Fruit fly (Drosophila melanogaster) whole organism, embryonic: ENCODE measurements around the gene CG16965.
A peak's percentile ranks its signal among the peaks of the same experiment; 100 is the strongest.

Source experiments
- Atf3 ChIP-seq: fragments of 200-800 bp; sonication (Bioruptor generic); optimal IDR thresholded peaks from 3 replicates; lab custom pipeline; 2016; ENCODE audit warnings: missing biosample characterization, missing genetic modification characterization
- CG11085 ChIP-seq: fragments of 200-800 bp; sonication (Bioruptor generic); IDR thresholded peaks from 2 replicates; pipeline ENCODE4 v1.3.6; 2022; ENCODE audit warnings: missing biosample characterization, missing genetic modification characterization
- CG13123 ChIP-seq: fragments of 200-800 bp; sonication (Bioruptor generic); optimal IDR thresholded peaks from 2 replicates; lab custom pipeline; 2016; ENCODE audit warnings: missing biosample characterization, missing genetic modification characterization
- CG14965 ChIP-seq: fragments of 200-800 bp; sonication (Bioruptor generic); optimal IDR thresholded peaks from 2 replicates; lab custom pipeline; 2016; ENCODE audit warnings: missing biosample characterization, missing genetic modification characterization, borderline replicate concordance
- CG15479 ChIP-seq: fragments of 200-800 bp; sonication (Bioruptor generic); optimal IDR thresholded peaks from 3 replicates; lab custom pipeline; 2019; ENCODE audit warnings: missing biosample characterization, mild to moderate bottlenecking, missing genetic modification characterization, moderate library complexity
- CG1832 ChIP-seq: fragments of 200-800 bp; sonication (Bioruptor generic); optimal IDR thresholded peaks from 2 replicates; lab custom pipeline; 2017; ENCODE audit warnings: missing biosample characterization, mild to moderate bottlenecking, missing genetic modification characterization, inconsistent platforms
- CG2199 ChIP-seq: fragments of 200-800 bp; sonication (Bioruptor generic); IDR thresholded peaks from 3 replicates; pipeline ENCODE4 v1.3.6; 2022; ENCODE audit warnings: missing biosample characterization, missing genetic modification characterization
- CG34422 ChIP-seq: fragments of 200-800 bp; sonication (Bioruptor generic); IDR thresholded peaks from 3 replicates; pipeline ENCODE4 v1.3.6; 2022; ENCODE audit warnings: missing biosample characterization, missing genetic modification characterization
- CG4360 ChIP-seq: fragments of 200-800 bp; sonication (Bioruptor generic); IDR thresholded peaks from 2 replicates; pipeline ENCODE4 v1.3.6; 2022; ENCODE audit warnings: missing biosample characterization, missing genetic modification characterization
- CG4617 ChIP-seq: fragments of 200-800 bp; sonication (Bioruptor generic); optimal IDR thresholded peaks from 3 replicates; lab custom pipeline; 2016; ENCODE audit warnings: missing biosample characterization, missing genetic modification characterization, borderline replicate concordance
- CG6654 ChIP-seq: fragments of 200-800 bp; sonication (Bioruptor generic); optimal IDR thresholded peaks from 2 replicates; lab custom pipeline; 2017; ENCODE audit warnings: missing biosample characterization, mild to moderate bottlenecking, missing genetic modification characterization
- CG6854 ChIP-seq: fragments of 200-800 bp; sonication (Bioruptor generic); optimal IDR thresholded peaks from 3 replicates; lab custom pipeline; 2017; ENCODE audit warnings: missing biosample characterization, mild to moderate bottlenecking, missing genetic modification characterization
- CG8281 ChIP-seq: fragments of 200-800 bp; sonication (Bioruptor generic); optimal IDR thresholded peaks from 2 replicates; lab custom pipeline; 2018; ENCODE audit warnings: missing biosample characterization, mild to moderate bottlenecking, missing genetic modification characterization, moderate library complexity
- CG8944 ChIP-seq: fragments of 200-800 bp; sonication (Bioruptor generic); optimal IDR thresholded peaks from 3 replicates; lab custom pipeline; 2016; ENCODE audit warnings: missing biosample characterization, missing genetic modification characterization
- Gug ChIP-seq: fragments of 200-800 bp; sonication (Bioruptor generic); IDR thresholded peaks from 4 replicates; pipeline ENCODE4 v1.3.6; 2022; ENCODE audit warnings: missing biosample characterization, missing genetic modification characterization
- H15 ChIP-seq: fragments of 200-800 bp; sonication (Bioruptor generic); IDR thresholded peaks from 3 replicates; pipeline ENCODE4 v1.3.6; 2022; ENCODE audit warnings: missing biosample characterization, missing genetic modification characterization
- HLH54F ChIP-seq: fragments of 200-800 bp; sonication (Bioruptor generic); optimal IDR thresholded peaks from 3 replicates; lab custom pipeline; 2016; ENCODE audit warnings: missing biosample characterization, missing genetic modification characterization
- Lim3 ChIP-seq: fragments of 200-800 bp; sonication (Bioruptor generic); IDR thresholded peaks from 2 replicates; pipeline ENCODE4 v1.3.6; 2022; ENCODE audit warnings: missing biosample characterization, missing genetic modification characterization
- NK7.1 ChIP-seq: fragments of 200-800 bp; sonication (Bioruptor generic); optimal IDR thresholded peaks from 3 replicates; lab custom pipeline; 2016; ENCODE audit warnings: missing biosample characterization, missing genetic modification characterization
- Ptx1 ChIP-seq: fragments of 200-800 bp; sonication (Bioruptor generic); IDR thresholded peaks from 2 replicates; pipeline ENCODE4 v1.3.6; 2022; ENCODE audit warnings: missing biosample characterization, missing genetic modification characterization
- Taf1 ChIP-seq: fragments of 200-800 bp; sonication (Bioruptor generic); IDR thresholded peaks from 2 replicates; pipeline ENCODE4 v1.3.6; 2022; ENCODE audit warnings: missing biosample characterization, missing genetic modification characterization
- bab2 ChIP-seq: fragments of 200-800 bp; sonication (Bioruptor generic); optimal IDR thresholded peaks from 2 replicates; lab custom pipeline; 2016; ENCODE audit warnings: missing biosample characterization, missing genetic modification characterization
- bigmax ChIP-seq: fragments of 200-800 bp; sonication (Bioruptor generic); optimal IDR thresholded peaks from 2 replicates; lab custom pipeline; 2018; ENCODE audit warnings: missing biosample characterization, mild to moderate bottlenecking, missing genetic modification characterization
- btn ChIP-seq: fragments of 200-800 bp; sonication (Bioruptor generic); optimal IDR thresholded peaks from 2 replicates; lab custom pipeline; 2016; ENCODE audit warnings: missing biosample characterization, missing genetic modification characterization
- da ChIP-seq: fragments of 200-800 bp; sonication (Bioruptor generic); optimal IDR thresholded peaks from 2 replicates; lab custom pipeline; 2016; ENCODE audit warnings: missing biosample characterization, missing genetic modification characterization
- dati ChIP-seq: fragments of 200-800 bp; sonication (Bioruptor generic); IDR thresholded peaks from 2 replicates; pipeline ENCODE4 v1.3.6; 2022; ENCODE audit warnings: missing biosample characterization, missing genetic modification characterization
- fd96Cb ChIP-seq: fragments of 200-800 bp; sonication (Bioruptor generic); optimal IDR thresholded peaks from 2 replicates; lab custom pipeline; 2018; ENCODE audit warnings: missing biosample characterization, mild to moderate bottlenecking, missing genetic modification characterization, moderate library complexity
- gcm ChIP-seq: fragments of 200-800 bp; sonication (Bioruptor generic); optimal IDR thresholded peaks from 2 replicates; lab custom pipeline; 2019; ENCODE audit warnings: missing biosample characterization, mild to moderate bottlenecking, missing genetic modification characterization, moderate library complexity
- grau ChIP-seq: fragments of 200-800 bp; optimal IDR thresholded peaks from 3 replicates; lab custom pipeline; 2019; ENCODE audit warnings: missing biosample characterization, mild to moderate bottlenecking, missing genetic modification characterization, moderate library complexity
- gt ChIP-seq: fragments of 200-800 bp; sonication (Bioruptor generic); IDR thresholded peaks from 2 replicates; pipeline ENCODE4 v1.3.6; 2022; ENCODE audit warnings: missing biosample characterization, missing genetic modification characterization
- h ChIP-seq: fragments of >200 bp; optimal IDR thresholded peaks from 2 replicates; lab custom pipeline; 2017
- lola ChIP-seq, 3 experiments: fragments of >200 bp in 2 of 3; fragments of 200-800 bp in 1 of 3; sonication (Bioruptor generic) in 1 of 3; optimal IDR thresholded peaks; 2 replicates each; lab custom pipeline; 2017 to 2019; ENCODE audit warnings: missing biosample characterization in 3 of 3, missing genetic modification characterization in 3 of 3, mild to moderate bottlenecking in 1 of 3, moderate library complexity in 1 of 3
- nau ChIP-seq: fragments of 200-800 bp; sonication (Bioruptor generic); optimal IDR thresholded peaks from 3 replicates; lab custom pipeline; 2017; ENCODE audit warnings: missing biosample characterization, mild to moderate bottlenecking, missing genetic modification characterization, missing genetic modification reagents
- onecut ChIP-seq: fragments of 200-800 bp; sonication (Bioruptor generic); IDR thresholded peaks from 2 replicates; pipeline ENCODE4 v1.3.6; 2022; ENCODE audit warnings: missing biosample characterization, missing genetic modification characterization
- otp ChIP-seq: fragments of 200-800 bp; sonication (Bioruptor generic); IDR thresholded peaks from 3 replicates; pipeline ENCODE4, ENCODE4 v1.3.6; 2022; ENCODE audit warnings: missing biosample characterization, missing genetic modification characterization
- rib ChIP-seq: fragments of 200-800 bp; sonication (Bioruptor generic); IDR thresholded peaks from 2 replicates; pipeline ENCODE4 v1.3.6; 2022; ENCODE audit warnings: missing biosample characterization, missing genetic modification characterization
- sd ChIP-seq: fragments of 200-800 bp; sonication (Bioruptor generic); optimal IDR thresholded peaks from 3 replicates; lab custom pipeline; 2018; ENCODE audit warnings: missing biosample characterization, mild to moderate bottlenecking, missing genetic modification characterization, moderate library complexity
- sens ChIP-seq: fragments of 200-800 bp; sonication (Bioruptor generic); peaks from one replicate; lab custom pipeline; 2016; ENCODE audit warnings: missing biosample characterization, missing genetic modification characterization
- shn ChIP-seq: fragments of 200-800 bp; sonication (Bioruptor generic); optimal IDR thresholded peaks from 3 replicates; lab custom pipeline; 2016; ENCODE audit warnings: missing biosample characterization, missing genetic modification characterization
- tin ChIP-seq: fragments of 200-800 bp; sonication (Bioruptor generic); optimal IDR thresholded peaks from 3 replicates; lab custom pipeline; 2016; ENCODE audit warnings: missing biosample characterization, missing genetic modification characterization
- vnd ChIP-seq: fragments of 200-800 bp; sonication (Bioruptor generic); IDR thresholded peaks from 3 replicates; pipeline ENCODE4 v1.3.6; 2022; ENCODE audit warnings: missing biosample characterization, missing genetic modification characterization; ENCODE audit not compliant: partially characterized antibody
- wdn ChIP-seq: fragments of 200-800 bp; sonication (Bioruptor generic); IDR thresholded peaks from 2 replicates; pipeline ENCODE4 v1.3.6; 2022; ENCODE audit warnings: missing biosample characterization, missing genetic modification characterization
- zen ChIP-seq: fragments of 200-800 bp; sonication (Bioruptor generic); optimal IDR thresholded peaks from 3 replicates; lab custom pipeline; 2018; ENCODE audit warnings: missing biosample characterization, mild to moderate bottlenecking, missing genetic modification characterization, moderate library complexity

CG16965 gene

dm6 chr2L:11973145-11973738, 8.1 kb upstream of the CG16965 start (continued):
- TF ChIP-seq CG4360 (GFP tag; lab: Robert Waterston, UW): peak; percentile 85

- TF ChIP-seq Ptx1 (GFP tag; lab: Robert Waterston, UW) (no peak), wdn (no peak), CG13123 (GFP tag; lab: Kevin White, UChicago) (no peak), CG15479 (no peak), h (no peak), dati (no peak), sd (tag; lab: Kevin White, UChicago) (no peak), HLH54F (no peak), CG4617 (GFP tag; lab: Kevin White, UChicago) (no peak), Taf1 (GFP tag; lab: Robert Waterston, UW) (no peak), CG8944 (GFP tag; lab: Kevin White, UChicago) (no peak), shn (no peak), CG34422 (GFP tag; lab: Robert Waterston, UW) (no peak), tin (no peak), da (GFP tag; lab: Kevin White, UChicago) (no peak), btn (GFP tag; lab: Kevin White, UChicago) (no peak), H15 (GFP tag; lab: Robert Waterston, UW) (no peak), lola (GFP tag; optimal IDR thresholded peaks at IDR 0.05; lab: Kevin White, UChicago) (no peak), NK7.1 (GFP tag; lab: Kevin White, UChicago) (no peak)
These were observed 4.4 kb upstream of the CG16965 start for dm6 chr2L:11976955-11977354.

- TF ChIP-seq CG15479 (peak; percentile 28), gcm (GFP tag; lab: Kevin White, UChicago) (no peak), nau (GFP tag; lab: Kevin White, UChicago) (no peak), CG1832 (GFP tag; lab: Kevin White, UChicago) (peak; percentile 7), gt (GFP tag; lab: Robert Waterston, UW) (no peak), bigmax (GFP tag; lab: Kevin White, UChicago) (no peak), CG6854 (no peak), onecut (GFP tag; lab: Robert Waterston, UW) (no peak), grau (no peak), vnd (GFP tag; lab: Robert Waterston, UW) (no peak), CG14965 (no peak), otp (GFP tag; lab: Robert Waterston, UW) (no peak), rib (no peak), zen (tag; lab: Kevin White, UChicago) (peak; percentile 53), CG6654 (no peak), sens (GFP tag; lab: Kevin White, UChicago) (peak; percentile 75), bab2 (GFP tag; lab: Kevin White, UChicago) (no peak), Atf3 (GFP tag; lab: Kevin White, UChicago) (no peak), CG8281 (tag; lab: Kevin White, UChicago) (no peak), CG11085 (no peak), fd96Cb (no peak), Lim3 (GFP tag; lab: Robert Waterston, UW) (no peak), Gug (GFP tag; lab: Robert Waterston, UW) (no peak), CG2199 (GFP tag; lab: Robert Waterston, UW) (no peak)
These were observed 3.7 kb upstream of the CG16965 start for dm6 chr2L:11977721-11978120.
